Worm (Caenorhabditis elegans): Measurements from ENCODE around the gene T25D1.3.

The T25D1.3 gene

ce11 chrX:16481026-16481425 lies 24.4 kb upstream of the T25D1.3 start:
- no peak for TF ChIP-seq madf-8 (GFP tag; conservative IDR thresholded peaks at IDR 0.05)
- no peak for TF ChIP-seq ceh-27 (GFP tag; optimal IDR thresholded peaks at IDR 0.05)

DNA sequence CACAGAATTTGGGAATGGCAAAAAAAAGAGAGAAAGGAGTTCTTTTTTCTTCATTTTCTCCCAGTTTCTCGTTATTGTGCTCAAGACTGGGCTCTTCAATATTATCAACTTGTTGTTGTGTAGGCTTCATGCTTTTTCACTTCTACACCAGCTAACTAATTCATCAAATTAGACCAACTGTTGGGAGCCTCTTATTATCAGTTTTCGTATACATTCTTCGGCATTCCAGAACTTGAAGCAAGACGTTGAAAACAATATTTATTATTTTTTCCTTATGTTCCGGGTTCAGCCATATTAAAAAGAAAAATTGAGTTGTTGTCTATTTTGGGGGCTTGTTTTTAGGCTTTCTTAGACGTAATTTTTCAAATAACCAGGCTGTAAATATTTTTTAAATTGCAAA lies 22.5 kb upstream of the T25D1.3 start:
- TF ChIP-seq K11D2.4 (GFP tag; IDR thresholded peaks at IDR 0.05) (no peak), efl-1 (GFP tag; optimal IDR thresholded peaks at IDR 0.05) (no peak), atf-7 (tag; optimal IDR thresholded peaks at IDR 0.05) (no peak)

DNA sequence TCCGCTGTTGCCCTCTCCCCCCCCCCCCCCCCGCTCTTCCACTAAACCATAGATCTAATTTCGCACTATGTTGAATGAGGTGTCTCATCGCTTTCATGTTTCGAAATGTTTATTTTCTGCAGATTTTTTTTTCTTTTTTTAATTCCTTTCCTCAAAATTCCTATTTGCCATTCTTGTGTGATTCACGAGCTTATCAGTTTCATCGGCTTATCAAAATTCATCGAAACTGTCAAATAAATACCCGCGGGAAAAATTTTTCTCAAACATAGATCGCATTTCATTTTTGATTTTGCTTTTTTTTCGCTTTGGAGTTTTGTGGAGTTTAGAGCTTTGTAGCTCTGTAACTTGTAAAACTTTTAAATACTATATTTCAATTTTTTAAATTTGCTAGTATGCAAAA lies 21.4 kb upstream of the T25D1.3 start:
- TF ChIP-seq cebp-1 (GFP tag; IDR thresholded peaks at IDR 0.05) (no peak), cebp-1 (tag; optimal IDR thresholded peaks at IDR 0.05) (peak; percentile 55), egrh-3 (GFP tag; IDR thresholded peaks at IDR 0.05) (peak; percentile 27; the same call in 1 of the 2 replicates), attf-5 (GFP tag; optimal IDR thresholded peaks at IDR 0.05) (no peak)

DNA sequence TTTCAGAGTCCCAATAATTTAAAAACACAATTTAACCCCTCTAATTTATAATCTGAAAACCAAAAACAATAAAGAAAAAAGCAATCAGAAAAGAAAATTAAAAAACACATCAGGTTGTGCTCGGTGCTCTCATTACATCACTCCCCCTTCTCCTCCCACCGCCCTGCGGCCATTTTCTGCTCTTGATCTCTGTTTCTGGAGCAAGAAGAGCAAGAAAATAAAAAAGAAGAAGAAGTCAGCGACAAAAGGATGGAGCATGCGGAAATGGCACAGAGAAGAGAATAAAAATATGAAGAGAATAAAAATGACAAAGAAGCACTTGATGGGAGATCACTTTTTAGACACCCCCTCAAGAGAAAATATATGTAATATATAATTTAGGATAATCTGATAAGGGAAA lies 20.8 kb upstream of the T25D1.3 start:
- TF ChIP-seq madf-6 (GFP tag; IDR thresholded peaks at IDR 0.05): no peak
- peak in 1 of 3 experiments; percentile 4 for TF ChIP-seq lin-35 (GFP tag; optimal IDR thresholded peaks at IDR 0.05)
- no peak for TF ChIP-seq sdz-38 (tag; optimal IDR thresholded peaks at IDR 0.05)
- TF ChIP-seq ceh-100 (GFP tag; IDR thresholded peaks at IDR 0.05): no peak
- TF ChIP-seq ama-1 (optimal IDR thresholded peaks at IDR 0.05): no peak
- TF ChIP-seq ama-1 (GFP tag; optimal IDR thresholded peaks at IDR 0.05): no peak
- TF ChIP-seq K12H6.12 (tag; optimal IDR thresholded peaks at IDR 0.05): peak; percentile 13
- TF ChIP-seq pha-4 (tag; optimal IDR thresholded peaks at IDR 0.05): no peak
- no peak for TF ChIP-seq fkh-3 (tag; optimal IDR thresholded peaks at IDR 0.05)

DNA sequence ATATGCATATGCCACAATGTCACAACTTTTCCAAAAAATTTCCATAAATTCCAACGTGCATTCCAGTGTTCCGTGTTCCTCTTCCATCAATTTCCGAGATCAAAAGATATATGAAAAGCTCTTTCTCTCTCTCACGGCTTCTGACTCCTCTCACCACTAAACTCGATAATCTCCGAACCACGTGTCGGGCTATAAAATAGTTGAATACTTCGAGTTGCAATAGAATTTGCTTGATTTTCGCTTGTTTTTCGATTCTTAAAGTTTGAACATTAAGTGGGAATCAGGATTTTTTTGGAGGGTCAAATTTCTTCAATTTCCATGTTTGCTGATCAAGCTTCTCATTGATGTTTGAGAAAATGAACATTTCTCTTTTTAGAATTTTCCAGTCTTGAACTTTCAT lies 20.1 kb upstream of the T25D1.3 start:
- TF ChIP-seq snpc-1.1 (tag; optimal IDR thresholded peaks at IDR 0.05; ENCODE audit: insufficient read depth): no peak
- TF ChIP-seq Y53F4B.3 (GFP tag; IDR thresholded peaks at IDR 0.05): no peak
- no peak for TF ChIP-seq ztf-18 (tag; optimal IDR thresholded peaks at IDR 0.05)
- TF ChIP-seq egl-18 (GFP tag; IDR thresholded peaks at IDR 0.05): no peak
- TF ChIP-seq C06A6.2 (GFP tag; conservative IDR thresholded peaks at IDR 0.05): no peak
- no peak for TF ChIP-seq zfh-2 (GFP tag; conservative IDR thresholded peaks at IDR 0.05)
- no peak for TF ChIP-seq fkh-3 (tag; optimal IDR thresholded peaks at IDR 0.05)
- TF ChIP-seq chd-7 (tag; optimal IDR thresholded peaks at IDR 0.05): no peak
- no peak for TF ChIP-seq efl-1 (GFP tag; optimal IDR thresholded peaks at IDR 0.05)
- no peak for TF ChIP-seq attf-5 (GFP tag; optimal IDR thresholded peaks at IDR 0.05)
- no peak for TF ChIP-seq ztf-25 (GFP tag; IDR thresholded peaks at IDR 0.05)
- TF ChIP-seq hsf-1 (GFP tag; IDR thresholded peaks at IDR 0.05): no peak
- TF ChIP-seq F33H1.4 (GFP tag; IDR thresholded peaks at IDR 0.05): no peak
- no peak for TF ChIP-seq D2030.7 (GFP tag; IDR thresholded peaks at IDR 0.05)
- no peak for TF ChIP-seq tlf-1 (GFP tag; optimal IDR thresholded peaks at IDR 0.05)
- TF ChIP-seq hmg-20 (GFP tag; IDR thresholded peaks at IDR 0.05): no peak
- no peak for TF ChIP-seq somi-1 (GFP tag; optimal IDR thresholded peaks at IDR 0.05)
- no peak for TF ChIP-seq rec-8 (tag; optimal IDR thresholded peaks at IDR 0.05)
